ENCODE assay signal across 1 fruit fly cellular context in genomic region chr2L:20082965-20083855, dm6.
TF ChIP-seq lines count a peak whose summit lies in the region.

No protein-coding gene starts in this region.

TF ChIP-seq in whole organism, embryonic, 481 proteins besides CTCF, POLR2A, EP300 and RAD21 (continued from another document):
- TF ChIP-seq CG15269 (tag; optimal IDR thresholded peaks at IDR 0.05; lab: Kevin White, UChicago): peak; percentile 7
- TF ChIP-seq ERR (GFP tag; optimal IDR thresholded peaks at IDR 0.05; lab: Kevin White, UChicago): no peak
- peak; percentile 28 for TF ChIP-seq Fer3 (tag; optimal IDR thresholded peaks at IDR 0.05; lab: Kevin White, UChicago)
- TF ChIP-seq CG12299 (tag; optimal IDR thresholded peaks at IDR 0.05; lab: Kevin White, UChicago): no peak
- no peak for TF ChIP-seq scrt (GFP tag; optimal IDR thresholded peaks at IDR 0.05; lab: Kevin White, UChicago)
- TF ChIP-seq Oli (tag; optimal IDR thresholded peaks at IDR 0.05; lab: Kevin White, UChicago): peak; percentile 10
- TF ChIP-seq Hr3 (GFP tag; optimal IDR thresholded peaks at IDR 0.05; lab: Kevin White, UChicago): no peak
- TF ChIP-seq CG1603 (tag; optimal IDR thresholded peaks at IDR 0.05; lab: Kevin White, UChicago): peak; percentile 23
- TF ChIP-seq prd (optimal IDR thresholded peaks at IDR 0.05; lab: Kevin White, UChicago): no peak
- peak; percentile 18; the same call in 1 of the 3 replicates for TF ChIP-seq prd (GFP tag; IDR thresholded peaks at IDR 0.05; lab: Robert Waterston, UW)
- 0 out of 2 replicates have a peak, but pooled peaks have one; percentile 8 for TF ChIP-seq CG14441 (GFP tag; IDR thresholded peaks at IDR 0.05; lab: Robert Waterston, UW)
- TF ChIP-seq ara (GFP tag; IDR thresholded peaks at IDR 0.05; lab: Robert Waterston, UW): 0 out of 2 replicates have a peak, but pooled peaks have one; percentile 38
- no peak for TF ChIP-seq wdn (GFP tag; IDR thresholded peaks at IDR 0.05; lab: Robert Waterston, UW)
- no peak; the same call in 1 of the 2 replicates for TF ChIP-seq tna (GFP tag; IDR thresholded peaks at IDR 0.05; lab: Robert Waterston, UW; ENCODE audit: partially characterized antibody)
- TF ChIP-seq dysf (GFP tag; IDR thresholded peaks at IDR 0.05; lab: Robert Waterston, UW): peak; percentile 50
- TF ChIP-seq CG1233 (GFP tag; optimal IDR thresholded peaks at IDR 0.05; lab: Kevin White, UChicago): no peak
- TF ChIP-seq Dad (GFP tag; optimal IDR thresholded peaks at IDR 0.05; lab: Kevin White, UChicago): no peak
- TF ChIP-seq hb (GFP tag; IDR thresholded peaks at IDR 0.05; lab: Robert Waterston, UW; ENCODE audit: partially characterized antibody): no peak
